Worm (Caenorhabditis elegans) whole organism, L1 larva: ENCODE results near the gene acbp-7.
A peak's percentile ranks its signal among the peaks of the same experiment; 100 is the strongest.

Experiments
- C04F5.9 ChIP-seq: sonication (generic microtip); optimal IDR thresholded peaks from 2 replicates; lab custom pipeline; 2016; ENCODE audit warnings: missing genetic modification characterization, missing compliant biosample characterization
- aha-1 ChIP-seq: fragments of 150-350 bp; optimal IDR thresholded peaks from 2 replicates; lab custom pipeline; 2014; ENCODE audit warnings: missing biosample characterization, missing genetic modification characterization
- blmp-1 ChIP-seq: fragments of 150-350 bp; optimal IDR thresholded peaks from 2 replicates; lab custom pipeline; 2014; ENCODE audit warnings: missing biosample characterization, missing genetic modification characterization
- ceh-82 ChIP-seq, 3 experiments: fragments of 150-350 bp in 1 of 3; sonication (generic microtip) in 2 of 3; optimal IDR thresholded peaks; 2 replicates each; lab custom pipeline; 2014 to 2017; ENCODE audit warnings: missing biosample characterization in 3 of 3, missing genetic modification characterization in 3 of 3
- ceh-90 ChIP-seq: sonication (generic microtip); optimal IDR thresholded peaks from 2 replicates; lab custom pipeline; 2016; ENCODE audit warnings: missing genetic modification characterization, missing compliant biosample characterization
- efl-1 ChIP-seq, 4 experiments: fragments of 150-350 bp; optimal IDR thresholded peaks in 3 of 4; peaks in 1 of 4; 1 replicate in 1 of 4; 2 replicates in 3 of 4; lab custom pipeline; 2014; ENCODE audit warnings: missing biosample characterization in 2 of 4, missing genetic modification characterization in 2 of 4, missing genetic modification reagents in 2 of 4
- egl-13 ChIP-seq: sonication (generic microtip); optimal IDR thresholded peaks from 2 replicates; lab custom pipeline; 2016; ENCODE audit warnings: missing genotype, missing genetic modification reagents, missing genetic modification characterization, missing compliant biosample characterization
- elt-3 ChIP-seq, 6 experiments: fragments of 150-350 bp in 1 of 6; sonication (generic microtip); optimal IDR thresholded peaks; 2 replicates each; lab custom pipeline; 2017 to 2018; ENCODE audit warnings: missing biosample characterization in 6 of 6, missing genetic modification characterization in 6 of 6, inconsistent platforms in 1 of 6
- ets-5 ChIP-seq: fragments of 200-800 bp; sonication (Bioruptor generic); IDR thresholded peaks from 2 replicates; pipeline ENCODE4 v1.3.6; 2022; ENCODE audit warnings: missing genetic modification characterization, missing compliant biosample characterization
- fkh-10 ChIP-seq: sonication (generic microtip); optimal IDR thresholded peaks from 2 replicates; lab custom pipeline; 2017; ENCODE audit warnings: missing biosample characterization, missing genetic modification reagents, missing genetic modification characterization
- fos-1 ChIP-seq: fragments of 150-350 bp; optimal IDR thresholded peaks from 2 replicates; lab custom pipeline; 2014; ENCODE audit warnings: missing biosample characterization, missing genetic modification characterization
- irx-1 ChIP-seq: sonication (generic microtip); optimal IDR thresholded peaks from 2 replicates; lab custom pipeline; 2016; ENCODE audit warnings: missing genetic modification characterization, missing compliant biosample characterization
- jun-1 ChIP-seq: fragments of 150-350 bp; optimal IDR thresholded peaks from 2 replicates; lab custom pipeline; 2014; ENCODE audit warnings: missing biosample characterization, missing genetic modification reagents, missing genetic modification characterization
- lin-13 ChIP-seq: fragments of 150-350 bp; optimal IDR thresholded peaks from 2 replicates; lab custom pipeline; 2014; ENCODE audit warnings: missing biosample characterization, missing genetic modification reagents, missing genetic modification characterization
- lin-15B ChIP-seq: fragments of 150-350 bp; sonication (generic microtip); optimal IDR thresholded peaks from 3 replicates; lab custom pipeline; 2014; ENCODE audit warnings: missing biosample characterization, missing genetic modification characterization
- lsy-2 ChIP-seq, 2 experiments: fragments of 150-350 bp; optimal IDR thresholded peaks; 2 replicates each; lab custom pipeline; 2014; ENCODE audit warnings: missing biosample characterization in 2 of 2, missing genetic modification characterization in 2 of 2
- mab-9 ChIP-seq: fragments of 200-800 bp; sonication (Bioruptor generic); IDR thresholded peaks from 2 replicates; pipeline ENCODE4 v1.3.6; 2022; ENCODE audit warnings: missing genetic modification reagents, missing genetic modification characterization, missing compliant biosample characterization
- mdl-1 ChIP-seq, 2 experiments: fragments of 150-350 bp; optimal IDR thresholded peaks; 2 replicates each; lab custom pipeline; 2014 to 2017; ENCODE audit warnings: missing biosample characterization in 2 of 2, missing genetic modification characterization in 2 of 2, inconsistent platforms in 1 of 2
- mep-1 ChIP-seq: fragments of 150-350 bp; optimal IDR thresholded peaks from 2 replicates; lab custom pipeline; 2014; ENCODE audit warnings: missing biosample characterization, missing genetic modification characterization
- nhr-19 ChIP-seq: fragments of 200-800 bp; sonication (Bioruptor generic); conservative IDR thresholded peaks from 2 replicates; pipeline ENCODE4 v1.3.6; 2022; ENCODE audit warnings: missing genetic modification characterization, missing compliant biosample characterization
- nhr-76 ChIP-seq: sonication (generic microtip); optimal IDR thresholded peaks from 2 replicates; lab custom pipeline; 2017; ENCODE audit warnings: missing biosample characterization, missing genetic modification characterization
- nhr-84 ChIP-seq: sonication (generic microtip); optimal IDR thresholded peaks from 2 replicates; lab custom pipeline; 2017; ENCODE audit warnings: missing biosample characterization, missing genetic modification characterization
- nhr-85 ChIP-seq: sonication (generic microtip); peaks from one replicate; lab custom pipeline; 2016; ENCODE audit warnings: missing genetic modification characterization, inconsistent platforms, missing compliant biosample characterization
- nhr-90 ChIP-seq: sonication (generic microtip); optimal IDR thresholded peaks from 2 replicates; lab custom pipeline; 2016; ENCODE audit warnings: mild to moderate bottlenecking, missing genetic modification characterization, missing compliant biosample characterization; ENCODE audit not compliant: poor library complexity
- skn-1 ChIP-seq: fragments of 150-350 bp; optimal IDR thresholded peaks from 2 replicates; lab custom pipeline; 2014; ENCODE audit warnings: missing biosample characterization, missing genetic modification characterization
- snpc-4 ChIP-seq: fragments of 150-350 bp; optimal IDR thresholded peaks from 2 replicates; lab custom pipeline; 2014; ENCODE audit warnings: missing biosample characterization, missing genetic modification characterization
- sptf-1 ChIP-seq: fragments of 150-350 bp; optimal IDR thresholded peaks from 2 replicates; lab custom pipeline; 2014; ENCODE audit warnings: missing biosample characterization, missing genetic modification characterization
- sup-37 ChIP-seq: fragments of 200-800 bp; sonication (Bioruptor generic); optimal IDR thresholded peaks from 2 replicates; lab custom pipeline; 2018; ENCODE audit warnings: mild to moderate bottlenecking, missing genetic modification characterization, missing compliant biosample characterization
- tlp-1 ChIP-seq: fragments of 150-350 bp; optimal IDR thresholded peaks from 2 replicates; lab custom pipeline; 2014; ENCODE audit warnings: missing biosample characterization, missing genetic modification characterization
- unc-30 ChIP-seq: sonication (generic microtip); optimal IDR thresholded peaks from 2 replicates; lab custom pipeline; 2017; ENCODE audit warnings: missing biosample characterization, missing genetic modification characterization
- unc-86 ChIP-seq: sonication (generic microtip); optimal IDR thresholded peaks from 2 replicates; lab custom pipeline; 2016; ENCODE audit warnings: missing genetic modification characterization, missing compliant biosample characterization
- unc-98 ChIP-seq: fragments of 200-800 bp; sonication (Bioruptor generic); IDR thresholded peaks from 2 replicates; pipeline ENCODE4 v1.3.6; 2022; ENCODE audit warnings: missing genetic modification characterization, missing compliant biosample characterization
- xbp-1 ChIP-seq: sonication (generic microtip); optimal IDR thresholded peaks from 2 replicates; lab custom pipeline; 2016; ENCODE audit warnings: missing genetic modification characterization, missing compliant biosample characterization
- ztf-11 ChIP-seq, 2 experiments: sonication (generic microtip); optimal IDR thresholded peaks; 2 replicates each; lab custom pipeline; 2016 to 2017; ENCODE audit warnings: missing genetic modification characterization in 2 of 2, missing biosample characterization in 1 of 2, missing compliant biosample characterization in 1 of 2

The acbp-7 gene

ce11 chrIII:4796039-4796438, 41.5 kb upstream of the acbp-7 start (continued):
- TF ChIP-seq nhr-19 (GFP tag; lab: Robert Waterston, UW) (peak; percentile 42; the same call in 1 of the 2 replicates), C04F5.9 (tag; lab: Kevin White, UChicago) (peak; percentile 15), ceh-82 (tag; optimal IDR thresholded peaks at IDR 0.05; lab: Kevin White, UChicago) (peak; percentile 2 to 53 (median 49)), nhr-85 (tag; lab: Kevin White, UChicago) (peak; percentile 54), elt-3 (tag; optimal IDR thresholded peaks at IDR 0.05; lab: Kevin White, UChicago) (peak in 3 of 6 experiments; percentile 3 to 78 (median 38)), nhr-76 (tag; lab: Kevin White, UChicago) (no peak), egl-13 (tag; lab: Kevin White, UChicago) (no peak), lin-15B (tag; lab: Kevin White, UChicago) (peak; percentile 52), skn-1 (tag; lab: Kevin White, UChicago) (peak; percentile 27), blmp-1 (tag; lab: Kevin White, UChicago) (peak; percentile 80)

ce11 chrIII:4796536-4796935, 41.0 kb upstream of the acbp-7 start, which contains the start of gene tag-325:
Gene tag-325 (plus strand): TSS chrIII:4796836.
- TF ChIP-seq jun-1: no peak
- no peak for TF ChIP-seq xbp-1 (tag; lab: Kevin White, UChicago)
- TF ChIP-seq elt-3 (tag; optimal IDR thresholded peaks at IDR 0.05; lab: Kevin White, UChicago): peak in 1 of 6 experiments; percentile 49
- TF ChIP-seq efl-1 (optimal IDR thresholded peaks at IDR 0.05; lab: Kevin White, UChicago): no peak
- peak in 1 of 2 experiments; percentile 58 for TF ChIP-seq efl-1 (GFP tag; optimal IDR thresholded peaks at IDR 0.05 in 1 of 2; lab: Kevin White, UChicago)

ce11 chrIII:4802707-4803106, 34.8 kb upstream of the acbp-7 start, which contains the start of gene metl-5:
Gene metl-5 (plus strand): TSS chrIII:4803007.
- TF ChIP-seq unc-98 (GFP tag; lab: Robert Waterston, UW): no peak
- TF ChIP-seq irx-1: no peak
- no peak for TF ChIP-seq lin-13
- TF ChIP-seq nhr-90 (tag; lab: Kevin White, UChicago): no peak

- no peak for TF ChIP-seq mep-1
- TF ChIP-seq unc-30 (tag; lab: Kevin White, UChicago): no peak
- TF ChIP-seq tlp-1 (tag; lab: Kevin White, UChicago): no peak
- no peak for TF ChIP-seq skn-1 (tag; lab: Kevin White, UChicago)
- TF ChIP-seq nhr-76 (tag; lab: Kevin White, UChicago): no peak
- TF ChIP-seq snpc-4: no peak
- TF ChIP-seq fos-1 (tag; lab: Kevin White, UChicago): no peak
- TF ChIP-seq aha-1 (tag; lab: Kevin White, UChicago): no peak
- TF ChIP-seq fkh-10 (GFP tag; lab: Kevin White, UChicago): no peak
- no peak for TF ChIP-seq ets-5 (GFP tag; lab: Robert Waterston, UW)
- no peak for TF ChIP-seq ztf-11 (tag; optimal IDR thresholded peaks at IDR 0.05; lab: Kevin White, UChicago)
- no peak for TF ChIP-seq ceh-90 (tag; lab: Kevin White, UChicago)
Measured at ce11 chrIII:4806345-4806744, 31.2 kb upstream of the acbp-7 start.

- TF ChIP-seq lsy-2 (tag; optimal IDR thresholded peaks at IDR 0.05; lab: Kevin White, UChicago) (peak in 1 of 2 experiments; percentile 51), elt-3 (tag; optimal IDR thresholded peaks at IDR 0.05; lab: Kevin White, UChicago) (no peak), sptf-1 (tag; lab: Kevin White, UChicago) (no peak)
Measured at ce11 chrIII:4808089-4808488, 29.4 kb upstream of the acbp-7 start.

- no peak for TF ChIP-seq sup-37 (GFP tag; lab: Kevin White, UChicago)
- no peak for TF ChIP-seq ceh-90 (tag; lab: Kevin White, UChicago)
- no peak for TF ChIP-seq lin-13
- TF ChIP-seq mab-9: no peak
- no peak for TF ChIP-seq unc-86 (tag; lab: Kevin White, UChicago)
- TF ChIP-seq irx-1: no peak
- TF ChIP-seq nhr-84 (tag; lab: Kevin White, UChicago): no peak
- TF ChIP-seq mdl-1 (tag; optimal IDR thresholded peaks at IDR 0.05; lab: Kevin White, UChicago): no peak
- TF ChIP-seq C04F5.9 (tag; lab: Kevin White, UChicago): no peak
Measured at ce11 chrIII:4809526-4810153, 27.9 kb upstream of the acbp-7 start, which contains the start of gene pal-1. Gene pal-1 (minus strand): TSS chrIII:4809576.
